Worm (Caenorhabditis elegans) whole organism, L4 larva: Measurements from ENCODE around the gene acy-1.

Experiments
- Y105C5A.15 ChIP-seq: fragments of 200-800 bp; sonication (Bioruptor generic); IDR thresholded peaks from 2 replicates; pipeline ENCODE4 v1.3.6; 2022; ENCODE audit warnings: missing genetic modification characterization, missing compliant biosample characterization
- Y5F2A.4 ChIP-seq: fragments of 200-800 bp; sonication (Bioruptor generic); optimal IDR thresholded peaks from 2 replicates; lab custom pipeline; 2018; ENCODE audit warnings: mild to moderate bottlenecking, missing genetic modification characterization, missing compliant biosample characterization
- Y75B8A.6 ChIP-seq: fragments of 200-800 bp; sonication (Bioruptor generic); IDR thresholded peaks from 2 replicates; pipeline ENCODE4 v1.3.6; 2022; ENCODE audit warnings: missing genetic modification reagents, missing genetic modification characterization, missing compliant biosample characterization
- aha-1 ChIP-seq: fragments of 150-350 bp; peaks from one replicate; lab custom pipeline; 2014; ENCODE audit warnings: missing biosample characterization, missing genetic modification characterization
- ceh-28 ChIP-seq: fragments of 150-350 bp; optimal IDR thresholded peaks from 2 replicates; lab custom pipeline; 2014; ENCODE audit warnings: missing biosample characterization, missing genetic modification reagents, missing genetic modification characterization
- ces-1 ChIP-seq: fragments of 150-350 bp; sonication (generic microtip); optimal IDR thresholded peaks from 4 replicates; lab custom pipeline; 2014; ENCODE audit warnings: missing biosample characterization, missing genetic modification reagents, missing genetic modification characterization
- cey-2 ChIP-seq: sonication (generic microtip); optimal IDR thresholded peaks from 3 replicates; lab custom pipeline; 2017; ENCODE audit warnings: missing genetic modification characterization, mild to moderate bottlenecking, missing compliant biosample characterization, antibody characterized with exemption, borderline replicate concordance; ENCODE audit not compliant: insufficient read depth
- daf-16 ChIP-seq, 3 experiments: sonication (generic microtip); optimal IDR thresholded peaks; 2 replicates each; lab custom pipeline; 2016 to 2017; ENCODE audit warnings: missing genetic modification characterization in 3 of 3, missing genetic modification reagents in 3 of 3, mild to moderate bottlenecking in 2 of 3, missing compliant biosample characterization in 2 of 3, missing biosample characterization in 1 of 3, moderate library complexity in 1 of 3
- daf-19 ChIP-seq: fragments of 200-800 bp; sonication (Bioruptor generic); conservative IDR thresholded peaks from 2 replicates; pipeline ENCODE4 v1.3.6; 2022; ENCODE audit warnings: missing genetic modification characterization, missing compliant biosample characterization
- daf-8 ChIP-seq: fragments of 200-800 bp; sonication (Bioruptor generic); IDR thresholded peaks from 2 replicates; pipeline ENCODE4 v1.3.6; 2022; ENCODE audit warnings: missing genetic modification characterization, missing compliant biosample characterization
- dmd-6 ChIP-seq: fragments of 200-800 bp; sonication (Bioruptor generic); IDR thresholded peaks from 2 replicates; pipeline ENCODE4 v1.3.6; 2022; ENCODE audit warnings: missing genetic modification reagents, missing genetic modification characterization, missing compliant biosample characterization
- fkh-10 ChIP-seq: fragments of 150-350 bp; optimal IDR thresholded peaks from 2 replicates; lab custom pipeline; 2014; ENCODE audit warnings: missing biosample characterization, missing genetic modification reagents, missing genetic modification characterization
- gei-8 ChIP-seq: fragments of 200-800 bp; sonication (Bioruptor generic); optimal IDR thresholded peaks from 2 replicates; lab custom pipeline; 2018; ENCODE audit warnings: mild to moderate bottlenecking, missing genetic modification characterization, missing compliant biosample characterization
- hlh-30 ChIP-seq: sonication (generic microtip); optimal IDR thresholded peaks from 2 replicates; lab custom pipeline; 2017; ENCODE audit warnings: antibody characterized with exemption, mild to moderate bottlenecking, missing genetic modification characterization, missing compliant biosample characterization; ENCODE audit not compliant: insufficient read depth
- hmg-1.1 ChIP-seq: fragments of 200-800 bp; sonication (Bioruptor generic); IDR thresholded peaks from 2 replicates; pipeline ENCODE4 v1.3.6; 2022; ENCODE audit warnings: missing genetic modification reagents, missing genetic modification characterization, missing compliant biosample characterization
- lim-7 ChIP-seq: fragments of 200-800 bp; sonication (Bioruptor generic); IDR thresholded peaks from 2 replicates; pipeline ENCODE4 v1.3.6; 2022; ENCODE audit warnings: missing genetic modification characterization, missing compliant biosample characterization
- lin-1 ChIP-seq: fragments of 200-800 bp; sonication (Bioruptor generic); IDR thresholded peaks from 2 replicates; pipeline ENCODE4 v1.3.6; 2022; ENCODE audit warnings: missing genetic modification reagents, missing genetic modification characterization, missing compliant biosample characterization
- lin-13 ChIP-seq: fragments of 150-350 bp; optimal IDR thresholded peaks from 2 replicates; lab custom pipeline; 2014; ENCODE audit warnings: missing biosample characterization, missing genetic modification reagents, missing genetic modification characterization
- lin-29 ChIP-seq: fragments of 200-800 bp; sonication (Bioruptor generic); IDR thresholded peaks from 2 replicates; pipeline ENCODE4 v1.3.6; 2022; ENCODE audit warnings: missing genetic modification reagents, missing genetic modification characterization, missing compliant biosample characterization
- lin-38 ChIP-seq: fragments of 200-800 bp; sonication (Bioruptor generic); IDR thresholded peaks from 2 replicates; pipeline ENCODE4 v1.3.6; 2022; ENCODE audit warnings: missing genetic modification reagents, missing genetic modification characterization, missing compliant biosample characterization
- lin-39 ChIP-seq: fragments of 150-350 bp; optimal IDR thresholded peaks from 2 replicates; lab custom pipeline; 2014; ENCODE audit warnings: missing biosample characterization, missing genetic modification reagents, missing genetic modification characterization
- lir-3 ChIP-seq: sonication (generic microtip); optimal IDR thresholded peaks from 2 replicates; lab custom pipeline; 2016; ENCODE audit warnings: mild to moderate bottlenecking, missing genetic modification characterization, missing compliant biosample characterization
- mdt-29 ChIP-seq: fragments of 200-800 bp; sonication (Bioruptor generic); IDR thresholded peaks from 2 replicates; pipeline ENCODE4 v1.3.6; 2022; ENCODE audit warnings: missing genetic modification reagents, missing genetic modification characterization, missing compliant biosample characterization
- mep-1 ChIP-seq: fragments of 150-350 bp; sonication (generic microtip); optimal IDR thresholded peaks from 3 replicates; lab custom pipeline; 2014; ENCODE audit warnings: missing biosample characterization, missing genetic modification characterization
- mes-2 ChIP-seq: sonication (generic microtip); optimal IDR thresholded peaks from 2 replicates; lab custom pipeline; 2016; ENCODE audit warnings: missing genotype, mild to moderate bottlenecking, missing genetic modification characterization, missing compliant biosample characterization; ENCODE audit not compliant: poor library complexity, severe bottlenecking
- mxl-2 ChIP-seq: fragments of 200-800 bp; sonication (Bioruptor generic); conservative IDR thresholded peaks from 2 replicates; pipeline ENCODE4 v1.3.6; 2022; ENCODE audit warnings: missing genetic modification reagents, missing genetic modification characterization, missing compliant biosample characterization
- mxl-3 ChIP-seq: fragments of 200-800 bp; sonication (Bioruptor generic); optimal IDR thresholded peaks from 2 replicates; lab custom pipeline; 2018; ENCODE audit warnings: mild to moderate bottlenecking, missing genetic modification characterization, missing compliant biosample characterization
- nhr-11 ChIP-seq: fragments of 150-350 bp; optimal IDR thresholded peaks from 2 replicates; lab custom pipeline; 2014; ENCODE audit warnings: missing biosample characterization, missing genetic modification characterization
- nhr-111 ChIP-seq: fragments of 200-800 bp; sonication (Bioruptor generic); optimal IDR thresholded peaks from 2 replicates; lab custom pipeline; 2018; ENCODE audit warnings: mild to moderate bottlenecking, missing genetic modification characterization, missing compliant biosample characterization
- nhr-25 ChIP-seq: sonication (generic microtip); optimal IDR thresholded peaks from 2 replicates; lab custom pipeline; 2017; ENCODE audit warnings: missing genetic modification characterization, mild to moderate bottlenecking, missing compliant biosample characterization, antibody characterized with exemption, moderate library complexity, borderline replicate concordance; ENCODE audit not compliant: insufficient read depth
- nhr-41 ChIP-seq: fragments of 200-800 bp; sonication (Bioruptor generic); IDR thresholded peaks from 2 replicates; pipeline ENCODE4 v1.3.6; 2022; ENCODE audit warnings: missing genetic modification reagents, missing genetic modification characterization, missing compliant biosample characterization
- nhr-42 ChIP-seq: fragments of 200-800 bp; sonication (Bioruptor generic); IDR thresholded peaks from 2 replicates; pipeline ENCODE4 v1.3.6; 2022; ENCODE audit warnings: missing genetic modification characterization, missing compliant biosample characterization
- nhr-6 ChIP-seq: fragments of 150-350 bp; optimal IDR thresholded peaks from 2 replicates; lab custom pipeline; 2014; ENCODE audit warnings: missing biosample characterization, missing genetic modification characterization
- nhr-77 ChIP-seq: fragments of 150-350 bp; optimal IDR thresholded peaks from 2 replicates; lab custom pipeline; 2014; ENCODE audit warnings: missing biosample characterization, missing genetic modification characterization
- pha-4 ChIP-seq, 2 experiments: fragments of 150-350 bp in 1 of 2; fragments of 200-800 bp in 1 of 2; sonication (Bioruptor generic) in 1 of 2; IDR thresholded peaks in 1 of 2; optimal IDR thresholded peaks in 1 of 2; 2 replicates each; pipeline versions ENCODE4 v1.3.6 to Lab custom; 2014 to 2022; ENCODE audit warnings: missing genetic modification characterization in 2 of 2, missing genetic modification reagents in 2 of 2, missing biosample characterization in 1 of 2, missing compliant biosample characterization in 1 of 2
- php-3 ChIP-seq: fragments of 200-800 bp; sonication (Bioruptor generic); IDR thresholded peaks from 2 replicates; pipeline ENCODE4 v1.3.6; 2022; ENCODE audit warnings: missing genetic modification reagents, missing genetic modification characterization, missing compliant biosample characterization
- saeg-2 ChIP-seq: fragments of 200-800 bp; sonication (Bioruptor generic); IDR thresholded peaks from 2 replicates; pipeline ENCODE4 v1.3.6; 2022; ENCODE audit warnings: missing genetic modification reagents, missing genetic modification characterization, missing compliant biosample characterization
- skn-1 ChIP-seq: fragments of 150-350 bp; optimal IDR thresholded peaks from 2 replicates; lab custom pipeline; 2014; ENCODE audit warnings: missing biosample characterization, missing genetic modification characterization
- snpc-1.2 ChIP-seq: fragments of 200-800 bp; sonication (Bioruptor generic); IDR thresholded peaks from 2 replicates; pipeline ENCODE4 v1.3.6; 2022; ENCODE audit warnings: missing genetic modification reagents, missing genetic modification characterization, missing compliant biosample characterization
- unc-130 ChIP-seq: sonication (generic microtip); optimal IDR thresholded peaks from 2 replicates; lab custom pipeline; 2016; ENCODE audit warnings: missing genetic modification reagents, missing genetic modification characterization, missing compliant biosample characterization
- unc-39 ChIP-seq: sonication (generic microtip); optimal IDR thresholded peaks from 2 replicates; lab custom pipeline; 2017; ENCODE audit warnings: missing biosample characterization, missing genetic modification characterization
- vab-7 ChIP-seq: fragments of 200-800 bp; sonication (Bioruptor generic); IDR thresholded peaks from 2 replicates; pipeline ENCODE4 v1.3.6; 2022; ENCODE audit warnings: missing genetic modification reagents, missing genetic modification characterization, missing compliant biosample characterization
- zag-1 ChIP-seq: fragments of 150-350 bp; optimal IDR thresholded peaks from 2 replicates; lab custom pipeline; 2014; ENCODE audit warnings: missing biosample characterization, missing genetic modification characterization
- zfp-2 ChIP-seq: sonication (generic microtip); optimal IDR thresholded peaks from 2 replicates; lab custom pipeline; 2016; ENCODE audit warnings: mild to moderate bottlenecking, missing genetic modification characterization, missing compliant biosample characterization
- zfp-3 ChIP-seq: fragments of 200-800 bp; sonication (Bioruptor generic); conservative IDR thresholded peaks from 2 replicates; pipeline ENCODE4 v1.3.6; 2022; ENCODE audit warnings: missing genetic modification reagents, missing genetic modification characterization, missing compliant biosample characterization
- ztf-11 ChIP-seq: fragments of 150-350 bp; optimal IDR thresholded peaks from 2 replicates; lab custom pipeline; 2014; ENCODE audit warnings: missing biosample characterization, missing genetic modification characterization

acy-1 gene

DNA sequence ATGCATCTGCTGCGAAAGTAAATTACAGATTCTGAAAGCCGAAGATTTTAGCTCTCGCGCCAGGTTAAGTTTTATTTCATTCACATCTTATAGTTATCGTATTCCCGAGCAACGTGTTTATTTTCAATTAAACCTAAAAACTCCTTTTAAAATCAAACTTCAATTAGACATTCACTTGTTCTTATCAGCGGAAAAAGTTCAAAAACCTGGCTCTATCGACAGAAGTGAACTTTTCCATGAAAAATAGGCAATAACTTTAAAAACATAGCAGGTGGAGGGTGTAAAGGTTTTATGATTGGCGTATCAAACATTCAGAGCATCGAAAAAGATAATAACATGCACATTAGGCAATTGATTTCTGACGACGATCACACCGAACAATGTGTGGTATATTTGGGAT is 32.9 kb upstream of the acy-1 start, which contains the start of gene ppat-1:
ppat-1 (plus strand) TSS at position 316 of the 400 bp plus-strand sequence.
- TF ChIP-seq daf-16 (GFP tag; optimal IDR thresholded peaks at IDR 0.05; lab: Kevin White, UChicago) (no peak), daf-16 (tag; optimal IDR thresholded peaks at IDR 0.05; lab: Kevin White, UChicago) (peak; percentile 73), Y75B8A.6 (GFP tag; lab: Robert Waterston, UW) (no peak), php-3 (GFP tag; lab: Robert Waterston, UW) (0 out of 2 replicates have a peak, but pooled peaks have one; percentile 14), lir-3 (tag; lab: Kevin White, UChicago) (no peak), aha-1 (tag; lab: Kevin White, UChicago) (peak; percentile 75)

DNA sequence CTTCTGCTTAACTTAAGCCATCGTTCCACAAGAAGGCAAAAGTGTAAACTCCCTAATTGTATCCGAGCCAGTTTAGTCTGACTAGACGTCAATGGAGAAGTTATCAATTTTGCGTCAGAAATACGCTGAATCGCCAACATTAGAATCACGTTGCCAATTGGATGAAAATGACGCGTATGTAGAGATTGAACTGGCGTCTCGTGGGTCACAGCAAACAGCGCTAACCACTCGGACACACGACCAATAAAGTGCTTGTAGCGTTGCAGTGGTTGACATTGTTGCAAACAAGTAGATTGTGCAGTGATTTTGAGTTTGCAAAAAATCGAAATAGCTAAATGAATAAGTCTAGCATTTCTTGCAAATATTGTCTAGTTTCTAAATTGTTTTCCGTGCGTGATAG is 32.3 kb upstream of the acy-1 start:
- TF ChIP-seq daf-8 (GFP tag; lab: Robert Waterston, UW) (0 out of 2 replicates have a peak, but pooled peaks have one; percentile 59), hmg-1.1 (GFP tag; lab: Robert Waterston, UW) (peak; percentile 80), mxl-2 (GFP tag; lab: Robert Waterston, UW) (0 out of 2 replicates have a peak, but pooled peaks have one; percentile 66), fkh-10 (GFP tag; lab: Kevin White, UChicago) (no peak), pha-4 (GFP tag; IDR thresholded peaks at IDR 0.05; lab: Robert Waterston, UW) (peak; percentile 89), pha-4 (tag; optimal IDR thresholded peaks at IDR 0.05; lab: Kevin White, UChicago) (peak; percentile 53), nhr-41 (GFP tag; lab: Robert Waterston, UW) (peak; percentile 91), hlh-30 (tag; lab: Kevin White, UChicago) (peak; percentile 87), unc-130 (GFP tag; lab: Kevin White, UChicago) (peak; percentile 84), vab-7 (GFP tag; lab: Robert Waterston, UW) (peak; percentile 91), nhr-6 (tag; lab: Kevin White, UChicago) (peak; percentile 51), skn-1 (tag; lab: Kevin White, UChicago) (no peak), lim-7 (GFP tag; lab: Robert Waterston, UW) (peak; percentile 96), nhr-25 (no peak), Y75B8A.6 (GFP tag; lab: Robert Waterston, UW) (no peak; the same call in 1 of the 2 replicates), daf-16 (GFP tag; optimal IDR thresholded peaks at IDR 0.05; lab: Kevin White, UChicago) (peak; percentile 70 to 80), daf-16 (tag; optimal IDR thresholded peaks at IDR 0.05; lab: Kevin White, UChicago) (peak; percentile 68), mep-1 (tag; lab: Kevin White, UChicago) (peak; percentile 79), lin-39 (no peak), dmd-6 (GFP tag; lab: Robert Waterston, UW) (peak; percentile 77), zag-1 (tag; lab: Kevin White, UChicago) (no peak), daf-19 (peak; percentile 89), ztf-11 (no peak), Y5F2A.4 (GFP tag; lab: Kevin White, UChicago) (peak; percentile 75), Y105C5A.15 (GFP tag; lab: Robert Waterston, UW) (0 out of 2 replicates have a peak, but pooled peaks have one; percentile 44), gei-8 (GFP tag; lab: Kevin White, UChicago) (peak; percentile 84), nhr-77 (tag; lab: Kevin White, UChicago) (peak; percentile 18), mxl-3 (GFP tag; lab: Kevin White, UChicago) (peak; percentile 96), unc-39 (tag; lab: Kevin White, UChicago) (no peak), ceh-28 (tag; lab: Kevin White, UChicago) (no peak), saeg-2 (0 out of 2 replicates have a peak, but pooled peaks have one; percentile 34), nhr-42 (peak; percentile 81), cey-2 (tag; lab: Kevin White, UChicago) (no peak), lin-29 (GFP tag; lab: Robert Waterston, UW) (0 out of 2 replicates have a peak, but pooled peaks have one; percentile 14), ces-1 (GFP tag; lab: Kevin White, UChicago) (no peak), nhr-11 (tag; lab: Kevin White, UChicago) (peak; percentile 53), mdt-29 (GFP tag; lab: Robert Waterston, UW) (peak; percentile 84; the same call in 1 of the 2 replicates), mes-2 (peak; percentile 87), lin-1 (GFP tag; lab: Robert Waterston, UW) (peak; percentile 86), lin-38 (GFP tag; lab: Robert Waterston, UW) (peak; percentile 83), lin-13 (GFP tag; lab: Kevin White, UChicago) (peak; percentile 62), zfp-2 (peak; percentile 56), snpc-1.2 (peak; percentile 81), zfp-3 (GFP tag; lab: Robert Waterston, UW) (peak; percentile 86), nhr-111 (GFP tag; lab: Kevin White, UChicago) (peak; percentile 93)
